Fruit fly (Drosophila melanogaster) whole organism, embryonic: Measurements from ENCODE around the gene simj.

ENCODE experiments used
- Abd-B ChIP-seq: fragments of 200-800 bp; sonication (Bioruptor generic); optimal IDR thresholded peaks from 2 replicates; lab custom pipeline; 2018; ENCODE audit warnings: missing biosample characterization, mild to moderate bottlenecking, missing genetic modification characterization, moderate library complexity
- CG10462 ChIP-seq: fragments of 200-800 bp; sonication (Bioruptor generic); optimal IDR thresholded peaks from 2 replicates; lab custom pipeline; 2016; ENCODE audit warnings: missing biosample characterization, missing genetic modification characterization
- CG10979 ChIP-seq: fragments of 200-800 bp; sonication (Bioruptor generic); optimal IDR thresholded peaks from 2 replicates; lab custom pipeline; 2018; ENCODE audit warnings: missing biosample characterization, mild to moderate bottlenecking, missing genetic modification characterization, moderate library complexity
- CG12769 ChIP-seq: fragments of 200-800 bp; sonication (Bioruptor generic); optimal IDR thresholded peaks from 2 replicates; lab custom pipeline; 2019; ENCODE audit warnings: missing biosample characterization, mild to moderate bottlenecking, missing genetic modification characterization, moderate library complexity
- CG13624 ChIP-seq: fragments of 200-800 bp; sonication (Bioruptor generic); optimal IDR thresholded peaks from 2 replicates; lab custom pipeline; 2016; ENCODE audit warnings: missing biosample characterization, missing genetic modification characterization
- CG14667 ChIP-seq: fragments of 200-800 bp; sonication (Bioruptor generic); IDR thresholded peaks from 2 replicates; pipeline ENCODE4 v1.3.6; 2022; ENCODE audit warnings: missing biosample characterization, missing genetic modification characterization
- CG15011 ChIP-seq: fragments of 200-800 bp; sonication (Bioruptor generic); optimal IDR thresholded peaks from 3 replicates; lab custom pipeline; 2018; ENCODE audit warnings: missing biosample characterization, mild to moderate bottlenecking, missing genetic modification characterization
- CG15514 ChIP-seq: fragments of 200-800 bp; sonication (Bioruptor generic); optimal IDR thresholded peaks from 3 replicates; lab custom pipeline; 2017; ENCODE audit warnings: missing biosample characterization, missing genetic modification characterization, mild to moderate bottlenecking, moderate library complexity, missing genetic modification reagents
- CG1602 ChIP-seq: fragments of 200-800 bp; sonication (Bioruptor generic); optimal IDR thresholded peaks from 3 replicates; lab custom pipeline; 2016; ENCODE audit warnings: missing biosample characterization, missing genetic modification characterization
- CG17186 ChIP-seq: fragments of 200-800 bp; sonication (Bioruptor generic); optimal IDR thresholded peaks from 3 replicates; lab custom pipeline; 2017; ENCODE audit warnings: missing biosample characterization, missing genetic modification reagents, missing genetic modification characterization
- CG17359 ChIP-seq: fragments of 200-800 bp; sonication (Bioruptor generic); optimal IDR thresholded peaks from 3 replicates; lab custom pipeline; 2018; ENCODE audit warnings: missing biosample characterization, mild to moderate bottlenecking, missing genetic modification characterization, moderate library complexity
- CG17802 ChIP-seq: fragments of 200-800 bp; sonication (Bioruptor generic); optimal IDR thresholded peaks from 2 replicates; lab custom pipeline; 2018; ENCODE audit warnings: missing biosample characterization, mild to moderate bottlenecking, missing genetic modification characterization, moderate library complexity
- CG18599 ChIP-seq: fragments of 200-800 bp; sonication (Bioruptor generic); optimal IDR thresholded peaks from 3 replicates; lab custom pipeline; 2017; ENCODE audit warnings: missing biosample characterization, missing genetic modification characterization, mild to moderate bottlenecking, moderate library complexity, missing genetic modification reagents
- CG32767 ChIP-seq: fragments of 200-800 bp; sonication (Bioruptor generic); IDR thresholded peaks from 2 replicates; pipeline ENCODE4 v1.3.6; 2022; ENCODE audit warnings: missing biosample characterization, missing genetic modification characterization
- CG3407 ChIP-seq: fragments of 200-800 bp; sonication (Bioruptor generic); optimal IDR thresholded peaks from 2 replicates; lab custom pipeline; 2018; ENCODE audit warnings: missing biosample characterization, mild to moderate bottlenecking, missing genetic modification characterization
- CG43689 ChIP-seq: fragments of 200-800 bp; sonication (Bioruptor generic); IDR thresholded peaks from 2 replicates; pipeline ENCODE4 v1.3.6; 2022; ENCODE audit warnings: missing biosample characterization, missing genetic modification characterization
- CG6765 ChIP-seq: fragments of 200-800 bp; sonication (Bioruptor generic); optimal IDR thresholded peaks from 3 replicates; lab custom pipeline; 2017; ENCODE audit warnings: missing biosample characterization, mild to moderate bottlenecking, missing genetic modification characterization
- CG6854 ChIP-seq: fragments of 200-800 bp; sonication (Bioruptor generic); optimal IDR thresholded peaks from 3 replicates; lab custom pipeline; 2017; ENCODE audit warnings: missing biosample characterization, mild to moderate bottlenecking, missing genetic modification characterization
- CG8359 ChIP-seq: fragments of 200-800 bp; sonication (Bioruptor generic); optimal IDR thresholded peaks from 2 replicates; lab custom pipeline; 2017; ENCODE audit warnings: missing biosample characterization, mild to moderate bottlenecking, missing genetic modification characterization, borderline replicate concordance
- CG8924 ChIP-seq: fragments of 200-800 bp; optimal IDR thresholded peaks from 3 replicates; lab custom pipeline; 2019; ENCODE audit warnings: missing biosample characterization, mild to moderate bottlenecking, missing genetic modification characterization, moderate library complexity
- CG9817 ChIP-seq: fragments of 200-800 bp; sonication (Bioruptor generic); optimal IDR thresholded peaks from 2 replicates; lab custom pipeline; 2018; ENCODE audit warnings: missing biosample characterization, mild to moderate bottlenecking, missing genetic modification characterization, moderate library complexity
- Camta ChIP-seq: fragments of 200-800 bp; sonication (Bioruptor generic); optimal IDR thresholded peaks from 2 replicates; lab custom pipeline; 2016; ENCODE audit warnings: missing biosample characterization, missing genetic modification characterization
- CrebB ChIP-seq: fragments of 200-800 bp; sonication (Bioruptor generic); optimal IDR thresholded peaks from 3 replicates; lab custom pipeline; 2018; ENCODE audit warnings: missing biosample characterization, mild to moderate bottlenecking, missing genetic modification characterization
- Dad ChIP-seq: fragments of 200-800 bp; sonication (Bioruptor generic); optimal IDR thresholded peaks from 3 replicates; lab custom pipeline; 2016; ENCODE audit warnings: missing biosample characterization, missing genetic modification characterization
- Drgx ChIP-seq: fragments of 200-800 bp; sonication (Bioruptor generic); IDR thresholded peaks from 2 replicates; pipeline ENCODE4 v1.3.6; 2022; ENCODE audit warnings: missing biosample characterization, missing genetic modification characterization
- HLHmδ ChIP-seq: fragments of 200-800 bp; sonication (Bioruptor generic); optimal IDR thresholded peaks from 2 replicates; lab custom pipeline; 2018; ENCODE audit warnings: missing biosample characterization, mild to moderate bottlenecking, missing genetic modification characterization, moderate library complexity
- HmgD ChIP-seq: fragments of 200-800 bp; sonication (Bioruptor generic); optimal IDR thresholded peaks from 3 replicates; lab custom pipeline; 2016; ENCODE audit warnings: missing biosample characterization, missing genetic modification characterization
- Lhr ChIP-seq: fragments of 200-800 bp; sonication (Bioruptor generic); optimal IDR thresholded peaks from 3 replicates; lab custom pipeline; 2017; ENCODE audit warnings: mild to moderate bottlenecking, missing biosample characterization, missing genetic modification reagents, missing genetic modification characterization
- Med ChIP-seq: fragments of 200-800 bp; sonication (Bioruptor generic); peaks from one replicate; lab custom pipeline; 2016; ENCODE audit warnings: missing biosample characterization, missing genetic modification characterization, mild to moderate bottlenecking, inconsistent platforms, moderate library complexity
- NFAT ChIP-seq: fragments of 200-800 bp; sonication (Bioruptor generic); IDR thresholded peaks from 2 replicates; pipeline ENCODE4 v1.3.6; 2022; ENCODE audit warnings: missing biosample characterization, missing genetic modification characterization
- Optix ChIP-seq: fragments of 200-800 bp; sonication (Bioruptor generic); IDR thresholded peaks from 3 replicates; pipeline ENCODE4 v1.3.6; 2022; ENCODE audit warnings: missing biosample characterization, missing genetic modification characterization
- Xrp1 ChIP-seq: fragments of 200-800 bp; sonication (Bioruptor generic); IDR thresholded peaks from 2 replicates; pipeline ENCODE4 v1.3.6; 2022; ENCODE audit warnings: missing biosample characterization, missing genetic modification characterization
- ac ChIP-seq: fragments of 200-800 bp; sonication (Bioruptor generic); optimal IDR thresholded peaks from 3 replicates; lab custom pipeline; 2017; ENCODE audit warnings: missing biosample characterization, mild to moderate bottlenecking, missing genetic modification characterization
- bbx ChIP-seq: fragments of 200-800 bp; sonication (Bioruptor generic); IDR thresholded peaks from 2 replicates; pipeline ENCODE4 v1.3.6; 2022; ENCODE audit warnings: missing biosample characterization, missing genetic modification characterization; ENCODE audit not compliant: partially characterized antibody
- br ChIP-seq: fragments of >200 bp; optimal IDR thresholded peaks from 2 replicates; lab custom pipeline; 2017
- chm ChIP-seq: fragments of 200-800 bp; sonication (Bioruptor generic); IDR thresholded peaks from 2 replicates; pipeline ENCODE4 v1.3.6; 2022; ENCODE audit warnings: missing biosample characterization, missing genetic modification characterization
- da ChIP-seq: fragments of 200-800 bp; sonication (Bioruptor generic); optimal IDR thresholded peaks from 2 replicates; lab custom pipeline; 2016; ENCODE audit warnings: missing biosample characterization, missing genetic modification characterization
- dmrt11E ChIP-seq: fragments of 200-800 bp; sonication (Bioruptor generic); optimal IDR thresholded peaks from 3 replicates; lab custom pipeline; 2018; ENCODE audit warnings: missing biosample characterization, mild to moderate bottlenecking, missing genetic modification characterization, moderate library complexity
- emc ChIP-seq: fragments of 200-800 bp; sonication (Bioruptor generic); optimal IDR thresholded peaks from 2 replicates; lab custom pipeline; 2016; ENCODE audit warnings: missing biosample characterization, missing genetic modification characterization
- gcm2 ChIP-seq: fragments of 200-800 bp; sonication (Bioruptor generic); optimal IDR thresholded peaks from 2 replicates; lab custom pipeline; 2016; ENCODE audit warnings: missing biosample characterization, missing genetic modification characterization
- klu ChIP-seq: fragments of 200-800 bp; sonication (Bioruptor generic); IDR thresholded peaks from 2 replicates; pipeline ENCODE4 v1.3.6; 2022; ENCODE audit warnings: missing biosample characterization, missing genetic modification characterization
- luna ChIP-seq: fragments of 200-800 bp; sonication (Bioruptor generic); optimal IDR thresholded peaks from 2 replicates; lab custom pipeline; 2016; ENCODE audit warnings: missing biosample characterization, missing genetic modification characterization
- pb ChIP-seq: fragments of 200-800 bp; sonication (Bioruptor generic); optimal IDR thresholded peaks from 3 replicates; lab custom pipeline; 2016; ENCODE audit warnings: missing biosample characterization, missing genetic modification characterization
- phol ChIP-seq: fragments of 200-800 bp; sonication (Bioruptor generic); optimal IDR thresholded peaks from 3 replicates; lab custom pipeline; 2018; ENCODE audit warnings: missing biosample characterization, mild to moderate bottlenecking, missing genetic modification characterization, moderate library complexity
- psq ChIP-seq: fragments of 200-800 bp; sonication (Bioruptor generic); optimal IDR thresholded peaks from 2 replicates; lab custom pipeline; 2017; ENCODE audit warnings: missing biosample characterization, missing genetic modification characterization
- ranshi ChIP-seq: fragments of 200-800 bp; sonication (Bioruptor generic); IDR thresholded peaks from 2 replicates; pipeline ENCODE4 v1.3.6; 2022; ENCODE audit warnings: missing biosample characterization, missing genetic modification characterization
- seq ChIP-seq: fragments of 200-800 bp; sonication (Bioruptor generic); IDR thresholded peaks from 2 replicates; pipeline ENCODE4 v1.3.6; 2022; ENCODE audit warnings: missing biosample characterization, missing genetic modification characterization
- ssp ChIP-seq: fragments of 200-800 bp; sonication (Bioruptor generic); IDR thresholded peaks from 2 replicates; pipeline ENCODE4 v1.3.6; 2022; ENCODE audit warnings: missing biosample characterization, missing genetic modification characterization
- tio ChIP-seq: fragments of 200-800 bp; sonication (Bioruptor generic); optimal IDR thresholded peaks from 2 replicates; lab custom pipeline; 2017; ENCODE audit warnings: missing biosample characterization, missing genetic modification characterization, inconsistent platforms
- wek ChIP-seq: fragments of 200-800 bp; sonication (Bioruptor generic); optimal IDR thresholded peaks from 3 replicates; lab custom pipeline; 2018; ENCODE audit warnings: missing biosample characterization, mild to moderate bottlenecking, missing genetic modification characterization, moderate library complexity
- wor ChIP-seq: fragments of 200-800 bp; sonication (Bioruptor generic); IDR thresholded peaks from 2 replicates; pipeline ENCODE4 v1.3.6; 2022; ENCODE audit warnings: missing biosample characterization, missing genetic modification characterization

simj gene

dm6 chr3L:10735095-10735494 is 70.6 kb downstream of the simj start (continued):
- TF ChIP-seq Optix: no peak
- peak; percentile 16 for TF ChIP-seq HmgD (GFP tag; lab: Kevin White, UChicago)
- peak; percentile 56 for TF ChIP-seq CG1602 (GFP tag; lab: Kevin White, UChicago)
- TF ChIP-seq CG15011: peak; percentile 51
- no peak for TF ChIP-seq Lhr (GFP tag; lab: Kevin White, UChicago)
- TF ChIP-seq klu (GFP tag; lab: Robert Waterston, UW): 0 out of 2 replicates have a peak, but pooled peaks have one; percentile 33
- peak; percentile 94 for TF ChIP-seq Med (GFP tag; lab: Kevin White, UChicago)
- TF ChIP-seq Abd-B: peak; percentile 68
- TF ChIP-seq psq: no peak
- TF ChIP-seq CrebB (tag; lab: Kevin White, UChicago): peak; percentile 41
- peak; percentile 79 for TF ChIP-seq CG13624 (GFP tag; lab: Kevin White, UChicago)
- TF ChIP-seq CG32767 (GFP tag; lab: Robert Waterston, UW): peak; percentile 67
- TF ChIP-seq Dad (GFP tag; lab: Kevin White, UChicago): peak; percentile 69
- no peak for TF ChIP-seq CG8359
- TF ChIP-seq Xrp1 (GFP tag; lab: Robert Waterston, UW): 0 out of 2 replicates have a peak, but pooled peaks have one; percentile 54
- TF ChIP-seq gcm2: no peak
- peak; percentile 6 for TF ChIP-seq dmrt11E (tag; lab: Kevin White, UChicago)
- peak; percentile 20 for TF ChIP-seq CG15514 (GFP tag; lab: Kevin White, UChicago)
- TF ChIP-seq Camta (GFP tag; lab: Kevin White, UChicago): peak; percentile 70
- TF ChIP-seq da (GFP tag; lab: Kevin White, UChicago): peak; percentile 8
- TF ChIP-seq NFAT: peak; percentile 55
- TF ChIP-seq CG6765 (GFP tag; lab: Kevin White, UChicago): peak; percentile 14
- TF ChIP-seq luna (GFP tag; lab: Kevin White, UChicago): peak; percentile 43
- peak; percentile 35 for TF ChIP-seq CG6854 (GFP tag; lab: Kevin White, UChicago)
- peak; percentile 75 for TF ChIP-seq CG12769 (tag; lab: Kevin White, UChicago)
- TF ChIP-seq br: no peak
- TF ChIP-seq CG9817 (tag; lab: Kevin White, UChicago): peak; percentile 52
- TF ChIP-seq CG17186 (GFP tag; lab: Kevin White, UChicago): no peak
- TF ChIP-seq pb (GFP tag; lab: Kevin White, UChicago): peak; percentile 63
- TF ChIP-seq CG17802 (tag; lab: Kevin White, UChicago): peak; percentile 40
- no peak for TF ChIP-seq HLHmδ (GFP tag; lab: Kevin White, UChicago)
- TF ChIP-seq tio (GFP tag; lab: Kevin White, UChicago): peak; percentile 76
- TF ChIP-seq wor (GFP tag; lab: Robert Waterston, UW): 0 out of 2 replicates have a peak, but pooled peaks have one; percentile 38
- TF ChIP-seq ranshi (GFP tag; lab: Robert Waterston, UW): peak; percentile 51
- peak; percentile 17 for TF ChIP-seq CG10979 (tag; lab: Kevin White, UChicago)
- no peak for TF ChIP-seq bbx
- peak; percentile 69 for TF ChIP-seq CG17359 (tag; lab: Kevin White, UChicago)
- peak; percentile 47 for TF ChIP-seq seq (GFP tag; lab: Robert Waterston, UW)
- peak; percentile 61; the same call in 1 of the 2 replicates for TF ChIP-seq Drgx (GFP tag; lab: Robert Waterston, UW)
- peak; percentile 40 for TF ChIP-seq ssp (GFP tag; lab: Robert Waterston, UW)
- no peak for TF ChIP-seq emc (GFP tag; lab: Kevin White, UChicago)
- peak; percentile 73 for TF ChIP-seq CG18599 (GFP tag; lab: Kevin White, UChicago)
- TF ChIP-seq chm (GFP tag; lab: Robert Waterston, UW): 0 out of 2 replicates have a peak, but pooled peaks have one; percentile 56
- no peak for TF ChIP-seq wek
- no peak for TF ChIP-seq CG3407 (GFP tag; lab: Kevin White, UChicago)
- peak; percentile 40; the same call in 1 of the 2 replicates for TF ChIP-seq CG43689 (GFP tag; lab: Robert Waterston, UW)
- TF ChIP-seq phol (tag; lab: Kevin White, UChicago): peak; percentile 39
- TF ChIP-seq ac (GFP tag; lab: Kevin White, UChicago): no peak
- TF ChIP-seq CG8924 (tag; lab: Kevin White, UChicago): peak; percentile 49
- no peak for TF ChIP-seq CG14667
- peak; percentile 24 for TF ChIP-seq CG10462
